Worm (Caenorhabditis elegans): Measurements from ENCODE around the gene Y62H9A.14.

ce11 chrX:11872210-11872609 lies 48.8 kb upstream of the Y62H9A.14 start:
- no peak for TF ChIP-seq fkh-10 (GFP tag; optimal IDR thresholded peaks at IDR 0.05)
- no peak for TF ChIP-seq K02D7.2 (tag; optimal IDR thresholded peaks at IDR 0.05)
- no peak for TF ChIP-seq ceh-22 (tag; optimal IDR thresholded peaks at IDR 0.05)
- TF ChIP-seq dmd-4 (tag; optimal IDR thresholded peaks at IDR 0.05; ENCODE audit: borderline replicate concordance), result no peak
- no peak for TF ChIP-seq ceh-48 (tag; optimal IDR thresholded peaks at IDR 0.05)
- TF ChIP-seq hlh-6 (tag; optimal IDR thresholded peaks at IDR 0.05), result no peak
- TF ChIP-seq C08G9.2 (tag; optimal IDR thresholded peaks at IDR 0.05), result no peak
- no peak for TF ChIP-seq ama-1 (optimal IDR thresholded peaks at IDR 0.05)
- no peak for TF ChIP-seq sox-4 (tag; optimal IDR thresholded peaks at IDR 0.05)
- TF ChIP-seq pag-3 (tag; optimal IDR thresholded peaks at IDR 0.05; ENCODE audit: borderline replicate concordance), result no peak
- no peak for TF ChIP-seq hlh-30 (tag; optimal IDR thresholded peaks at IDR 0.05; ENCODE audit: insufficient read depth)

Data from whole organism, late embryonic.